Worm (Caenorhabditis elegans): ENCODE data around the gene phat-5.

- TF ChIP-seq C04F5.9 (tag; optimal IDR thresholded peaks at IDR 0.05), result no peak
- TF ChIP-seq dpl-1 (GFP tag; optimal IDR thresholded peaks at IDR 0.05), result no peak
- no peak for TF ChIP-seq nhr-11 (tag; optimal IDR thresholded peaks at IDR 0.05)
- TF ChIP-seq fos-1 (tag; optimal IDR thresholded peaks at IDR 0.05), result no peak
- TF ChIP-seq unc-62 (GFP tag; optimal IDR thresholded peaks at IDR 0.05), result no peak
- TF ChIP-seq elt-2 (tag; optimal IDR thresholded peaks at IDR 0.05), result no peak
- TF ChIP-seq alr-1 (tag; optimal IDR thresholded peaks at IDR 0.05; ENCODE audit: borderline replicate concordance), result no peak
- no peak for TF ChIP-seq pqm-1 (tag; optimal IDR thresholded peaks at IDR 0.05)
- TF ChIP-seq xbp-1 (tag; optimal IDR thresholded peaks at IDR 0.05), result no peak
- TF ChIP-seq lin-13 (GFP tag; optimal IDR thresholded peaks at IDR 0.05), result no peak
- no peak for TF ChIP-seq fkh-4 (tag; optimal IDR thresholded peaks at IDR 0.05; ENCODE audit: borderline replicate concordance)
- no peak for TF ChIP-seq ztf-11 (tag; optimal IDR thresholded peaks at IDR 0.05)
- no peak for TF ChIP-seq skn-1 (tag; optimal IDR thresholded peaks at IDR 0.05)
These were observed 35.0 kb upstream of the phat-5 start for ce11 chrV:4157291-4157690.
